Worm (Caenorhabditis elegans): ENCODE data around the gene srh-272.

Gene srh-272

DNA sequence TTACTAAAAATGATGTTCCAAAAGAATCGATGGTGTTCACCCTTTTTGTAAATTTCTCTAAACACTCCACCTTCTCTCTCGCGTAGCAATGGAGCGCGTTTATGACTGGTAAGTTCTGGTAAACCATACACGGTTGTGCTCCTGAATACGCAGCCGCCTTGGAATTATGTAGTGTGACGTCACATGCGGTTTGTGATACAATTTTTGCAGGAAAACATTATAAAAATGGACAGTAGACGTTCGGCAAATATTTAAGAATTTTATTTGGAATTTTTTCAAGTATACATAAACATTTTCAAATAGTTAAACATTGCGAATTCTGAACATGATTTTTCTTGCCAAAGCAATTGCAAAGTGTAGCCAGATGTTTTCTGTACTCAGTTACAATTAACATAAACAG is 14.4 kb downstream of the srh-272 start, which contains the start of gene F37B4.10:
Gene F37B4.10, minus strand, starts transcription at position 101 of the 400 bp plus-strand sequence.
- peak in 1 of 3 experiments; percentile 11 for TF ChIP-seq dpl-1 (GFP tag; optimal IDR thresholded peaks at IDR 0.05)
- TF ChIP-seq nhr-237 (tag; optimal IDR thresholded peaks at IDR 0.05): no peak
- TF ChIP-seq lir-3 (tag; optimal IDR thresholded peaks at IDR 0.05; ENCODE audit: poor library complexity): no peak
- peak; percentile 8 to 18 for TF ChIP-seq efl-1 (optimal IDR thresholded peaks at IDR 0.05)
- TF ChIP-seq efl-1 (GFP tag; optimal IDR thresholded peaks at IDR 0.05 in 1 of 2): no peak
- peak in 1 of 2 experiments; percentile 11 for TF ChIP-seq lsy-2 (tag; optimal IDR thresholded peaks at IDR 0.05)
- TF ChIP-seq pqm-1 (tag; optimal IDR thresholded peaks at IDR 0.05): no peak
- no peak for TF ChIP-seq lin-15B (tag; optimal IDR thresholded peaks at IDR 0.05)
- no peak for TF ChIP-seq ceh-88 (GFP tag; IDR thresholded peaks at IDR 0.05)
- no peak for TF ChIP-seq aha-1 (tag; optimal IDR thresholded peaks at IDR 0.05)
- TF ChIP-seq ama-1 (optimal IDR thresholded peaks at IDR 0.05): no peak
- TF ChIP-seq lin-35 (GFP tag; optimal IDR thresholded peaks at IDR 0.05): peak; percentile 15 to 22
- no peak for TF ChIP-seq efl-3 (GFP tag; optimal IDR thresholded peaks at IDR 0.05)
- no peak for TF ChIP-seq nhr-90 (tag; optimal IDR thresholded peaks at IDR 0.05; ENCODE audit: poor library complexity)
- no peak for TF ChIP-seq nhr-84 (tag; optimal IDR thresholded peaks at IDR 0.05)
- no peak for TF ChIP-seq hlh-17 (GFP tag; optimal IDR thresholded peaks at IDR 0.05; ENCODE audit: borderline replicate concordance)
- no peak for TF ChIP-seq mdl-1 (tag; optimal IDR thresholded peaks at IDR 0.05)
- no peak for TF ChIP-seq snu-23 (GFP tag; optimal IDR thresholded peaks at IDR 0.05)
- no peak for TF ChIP-seq egl-27 (tag; optimal IDR thresholded peaks at IDR 0.05)
- no peak for TF ChIP-seq nhr-12 (tag; optimal IDR thresholded peaks at IDR 0.05)
- no peak for TF ChIP-seq ztf-11 (tag; optimal IDR thresholded peaks at IDR 0.05)
- TF ChIP-seq egl-13 (tag; optimal IDR thresholded peaks at IDR 0.05): no peak
- no peak for TF ChIP-seq fkh-4 (tag; optimal IDR thresholded peaks at IDR 0.05; ENCODE audit: borderline replicate concordance)
- TF ChIP-seq lin-39 (tag; optimal IDR thresholded peaks at IDR 0.05): no peak
- no peak for TF ChIP-seq ets-5 (GFP tag; IDR thresholded peaks at IDR 0.05)
- no peak for TF ChIP-seq zip-4 (GFP tag; optimal IDR thresholded peaks at IDR 0.05)
- no peak for TF ChIP-seq snpc-4 (tag; optimal IDR thresholded peaks at IDR 0.05)
- TF ChIP-seq unc-86 (tag; optimal IDR thresholded peaks at IDR 0.05): no peak
- no peak for TF ChIP-seq nhr-76 (tag; optimal IDR thresholded peaks at IDR 0.05)
- TF ChIP-seq ces-1 (GFP tag; optimal IDR thresholded peaks at IDR 0.05): no peak

DNA sequence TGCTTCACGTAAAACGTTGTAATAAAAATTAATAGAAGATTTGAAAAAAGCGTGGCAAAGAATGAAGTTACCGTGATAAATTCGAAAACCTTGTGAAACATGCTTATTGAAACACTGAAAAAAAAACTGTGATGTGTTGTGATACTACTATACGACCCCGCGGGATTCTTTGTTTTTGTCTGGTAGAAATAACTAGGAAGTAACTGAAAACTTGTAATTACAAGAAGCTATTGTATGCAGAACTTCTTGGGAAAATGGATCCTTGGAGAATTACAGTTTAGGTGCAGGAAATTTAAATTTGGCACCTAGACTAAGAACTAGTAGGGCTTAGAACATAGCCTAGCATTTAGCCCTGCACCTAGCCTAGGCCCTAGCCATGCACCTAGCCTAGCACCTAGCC is 16.7 kb downstream of the srh-272 start, which contains the start of gene str-39:
Gene str-39, minus strand, starts transcription at position 101 of the 400 bp plus-strand sequence.
- TF ChIP-seq grh-1 (GFP tag; IDR thresholded peaks at IDR 0.05) (no peak), elt-2 (tag; optimal IDR thresholded peaks at IDR 0.05) (no peak), nhr-237 (tag; optimal IDR thresholded peaks at IDR 0.05) (no peak)

DNA sequence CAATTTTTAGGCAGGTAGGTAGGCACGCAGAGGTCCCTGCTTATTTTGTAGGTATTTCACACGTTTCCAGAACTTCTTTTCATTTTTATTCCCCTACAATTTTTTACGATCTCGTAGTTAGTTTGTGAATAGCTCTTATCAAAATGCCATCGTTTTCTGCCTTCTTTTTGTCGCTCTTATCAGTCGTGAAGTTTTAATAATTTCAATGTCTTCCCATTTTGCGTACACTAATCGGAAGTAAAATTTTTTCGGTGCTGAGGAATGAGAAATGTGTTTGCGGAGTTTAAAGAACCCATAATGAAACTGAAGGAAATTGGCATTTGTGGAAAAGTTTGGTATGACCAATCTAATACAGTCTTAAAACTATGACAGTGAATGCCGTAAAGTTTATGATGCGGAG is 17.2 kb downstream of the srh-272 start:
- TF ChIP-seq blmp-1 (tag; optimal IDR thresholded peaks at IDR 0.05) (no peak), elt-2 (tag; optimal IDR thresholded peaks at IDR 0.05) (peak; percentile 53)

DNA sequence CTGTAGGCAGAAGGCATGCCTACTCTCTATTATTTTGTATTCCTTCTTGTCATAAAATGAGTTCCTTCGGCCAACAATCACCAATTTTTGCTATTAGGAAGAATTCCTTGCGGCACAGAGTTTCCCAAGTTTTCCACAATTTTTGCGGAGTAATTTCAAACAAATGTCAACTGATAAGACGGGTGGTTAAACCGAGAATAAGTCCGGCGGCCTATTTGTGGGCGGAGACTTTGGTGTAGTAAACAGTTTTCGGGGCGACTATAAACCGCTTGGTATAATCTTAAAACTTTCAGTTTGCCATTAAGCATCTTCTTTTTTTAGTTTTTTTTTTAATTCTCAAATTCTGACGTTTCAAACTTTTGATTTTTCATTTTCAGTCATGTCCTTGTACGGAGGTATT is 17.9 kb downstream of the srh-272 start, which contains the start of gene ifc-1:
Gene ifc-1, plus strand, starts transcription at position 378 of the 400 bp plus-strand sequence.
- TF ChIP-seq jun-1 (tag; optimal IDR thresholded peaks at IDR 0.05) (no peak), nhr-12 (tag; optimal IDR thresholded peaks at IDR 0.05) (no peak), efl-1 (optimal IDR thresholded peaks at IDR 0.05) (no peak), efl-1 (GFP tag; optimal IDR thresholded peaks at IDR 0.05 in 1 of 2) (peak in 1 of 2 experiments; percentile 21), fkh-10 (GFP tag; optimal IDR thresholded peaks at IDR 0.05) (no peak), unc-62 (GFP tag; optimal IDR thresholded peaks at IDR 0.05) (no peak), skn-1 (tag; optimal IDR thresholded peaks at IDR 0.05) (no peak), pax-3 (tag; optimal IDR thresholded peaks at IDR 0.05) (no peak), nhr-85 (tag) (no peak), ceh-88 (GFP tag; IDR thresholded peaks at IDR 0.05) (no peak), elt-2 (tag; optimal IDR thresholded peaks at IDR 0.05) (peak; percentile 67), mef-2 (tag; optimal IDR thresholded peaks at IDR 0.05) (no peak)
